Worm (Caenorhabditis elegans): ENCODE results near the gene F54F7.3.
A peak's percentile ranks its signal among the peaks of the same experiment; 100 is the strongest.

Gene F54F7.3

ce11 chrX:11821159-11821720 lies 28.7 kb downstream of the F54F7.3 start:
- peak; percentile 3 for TF ChIP-seq C34F6.9 (tag; optimal IDR thresholded peaks at IDR 0.05)
- TF ChIP-seq mab-5 (tag; optimal IDR thresholded peaks at IDR 0.05): no peak
- TF ChIP-seq F13H6.1 (tag; optimal IDR thresholded peaks at IDR 0.05): peak; percentile 33

- no peak for TF ChIP-seq lin-39 (tag; optimal IDR thresholded peaks at IDR 0.05)
- peak; percentile 47 for TF ChIP-seq nhr-129 (tag; optimal IDR thresholded peaks at IDR 0.05)
- peak; percentile 28 for TF ChIP-seq C34F6.9 (tag; optimal IDR thresholded peaks at IDR 0.05)
- TF ChIP-seq F13H6.1 (tag; optimal IDR thresholded peaks at IDR 0.05): peak; percentile 76
- TF ChIP-seq lsy-2 (tag; optimal IDR thresholded peaks at IDR 0.05): no peak
Measured at ce11 chrX:11818711-11819110, 31.3 kb downstream of the F54F7.3 start.

DNA sequence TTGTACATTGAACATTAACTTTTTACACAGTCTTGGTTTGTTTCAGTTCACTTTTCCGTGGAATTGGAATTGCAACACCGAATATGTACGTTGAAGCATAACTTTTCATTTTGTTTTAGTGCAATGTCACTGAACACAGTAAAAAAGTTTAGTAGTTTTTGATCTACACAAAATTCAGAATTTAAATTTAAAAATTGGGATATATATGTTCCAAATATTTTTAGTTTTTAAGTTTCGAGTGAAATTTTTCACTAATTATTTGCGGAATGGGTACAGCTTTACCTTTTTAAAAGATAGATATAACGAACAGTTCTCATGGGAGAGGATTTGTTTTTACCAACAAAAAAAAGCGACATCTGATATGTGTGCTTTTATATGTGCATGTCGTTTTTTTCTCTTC lies 33.2 kb downstream of the F54F7.3 start:
- TF ChIP-seq sma-3 (GFP tag; optimal IDR thresholded peaks at IDR 0.05) (no peak), nhr-21 (tag; optimal IDR thresholded peaks at IDR 0.05) (no peak), peb-1 (tag; optimal IDR thresholded peaks at IDR 0.05) (no peak), lin-13 (GFP tag; optimal IDR thresholded peaks at IDR 0.05) (no peak), F13H6.1 (tag; optimal IDR thresholded peaks at IDR 0.05) (no peak), egl-27 (tag; optimal IDR thresholded peaks at IDR 0.05) (no peak), unc-55 (GFP tag; optimal IDR thresholded peaks at IDR 0.05) (no peak), Y55F3AM.14 (GFP tag; optimal IDR thresholded peaks at IDR 0.05) (no peak), mbf-1 (tag; optimal IDR thresholded peaks at IDR 0.05) (no peak), ceh-16 (tag; optimal IDR thresholded peaks at IDR 0.05) (no peak), skn-1 (tag; optimal IDR thresholded peaks at IDR 0.05) (no peak), ztf-11 (tag; optimal IDR thresholded peaks at IDR 0.05) (no peak), unc-39 (tag; optimal IDR thresholded peaks at IDR 0.05) (no peak), lin-11 (tag; optimal IDR thresholded peaks at IDR 0.05) (no peak)

DNA sequence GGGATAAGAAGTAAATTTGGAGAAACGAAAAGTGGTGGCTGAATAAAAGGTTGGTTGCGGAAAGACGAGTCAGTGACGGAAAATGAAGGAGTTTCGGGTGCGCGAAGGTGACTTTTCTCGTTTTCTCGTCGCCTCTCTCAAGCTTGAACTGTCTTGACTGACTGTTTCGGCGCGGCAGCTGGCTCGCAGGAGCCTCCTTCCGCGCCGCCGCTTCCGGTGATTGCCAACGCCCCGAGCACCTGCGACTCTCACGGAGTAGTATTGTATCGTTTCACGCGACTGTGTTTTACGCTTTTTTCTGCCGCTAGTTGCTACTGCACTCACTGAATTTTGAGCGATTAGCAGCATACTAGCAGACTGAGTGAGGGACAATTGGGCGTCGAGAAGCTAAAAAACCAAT lies 35.3 kb downstream of the F54F7.3 start, which contains the start of gene C34E11.2:
Gene C34E11.2 (minus strand): TSS at position 84 of the 400 bp plus-strand sequence.
- TF ChIP-seq ztf-1 (GFP tag; conservative IDR thresholded peaks at IDR 0.05): no peak
- no peak for TF ChIP-seq Y55F3AM.14 (GFP tag; optimal IDR thresholded peaks at IDR 0.05)
- TF ChIP-seq nhr-10 (tag; optimal IDR thresholded peaks at IDR 0.05): no peak
- no peak for TF ChIP-seq R02D3.7 (tag; optimal IDR thresholded peaks at IDR 0.05)
- no peak for TF ChIP-seq nhr-23 (tag; optimal IDR thresholded peaks at IDR 0.05)
- no peak for TF ChIP-seq lin-39 (tag; optimal IDR thresholded peaks at IDR 0.05)
- TF ChIP-seq alr-1 (tag; optimal IDR thresholded peaks at IDR 0.05): no peak
- no peak for TF ChIP-seq mab-5 (tag; optimal IDR thresholded peaks at IDR 0.05)
- no peak for TF ChIP-seq nhr-77 (tag; optimal IDR thresholded peaks at IDR 0.05)
- TF ChIP-seq nhr-6 (tag; optimal IDR thresholded peaks at IDR 0.05): no peak
- TF ChIP-seq egl-27 (tag; optimal IDR thresholded peaks at IDR 0.05): no peak
- no peak for TF ChIP-seq F13H6.1 (tag; optimal IDR thresholded peaks at IDR 0.05)
- no peak for TF ChIP-seq nhr-237 (tag; optimal IDR thresholded peaks at IDR 0.05)
- no peak for TF ChIP-seq unc-62 (GFP tag; optimal IDR thresholded peaks at IDR 0.05)

ce11 chrX:11806175-11806853 lies 43.7 kb downstream of the F54F7.3 start:
- TF ChIP-seq ztf-4 (tag; optimal IDR thresholded peaks at IDR 0.05) (no peak), ama-1 (optimal IDR thresholded peaks at IDR 0.05) (no peak), peb-1 (tag; optimal IDR thresholded peaks at IDR 0.05) (no peak), nhr-77 (tag; optimal IDR thresholded peaks at IDR 0.05) (no peak), ztf-11 (tag; optimal IDR thresholded peaks at IDR 0.05) (no peak), ceh-16 (tag; optimal IDR thresholded peaks at IDR 0.05) (no peak), unc-55 (GFP tag; optimal IDR thresholded peaks at IDR 0.05) (no peak), Y55F3AM.14 (GFP tag; optimal IDR thresholded peaks at IDR 0.05) (no peak), alr-1 (tag; optimal IDR thresholded peaks at IDR 0.05) (no peak), ceh-82 (tag; optimal IDR thresholded peaks at IDR 0.05) (no peak), sma-9 (GFP tag; optimal IDR thresholded peaks at IDR 0.05) (no peak), sma-9 (tag; optimal IDR thresholded peaks at IDR 0.05) (no peak), C34F6.9 (tag; optimal IDR thresholded peaks at IDR 0.05) (no peak), dmd-4 (tag; optimal IDR thresholded peaks at IDR 0.05) (no peak), skn-1 (tag; optimal IDR thresholded peaks at IDR 0.05) (no peak), F13H6.1 (tag; optimal IDR thresholded peaks at IDR 0.05) (no peak), R02D3.7 (tag; optimal IDR thresholded peaks at IDR 0.05) (no peak), unc-62 (GFP tag; optimal IDR thresholded peaks at IDR 0.05) (no peak), nhr-129 (tag; optimal IDR thresholded peaks at IDR 0.05) (no peak)

All from whole organism, L2 larva.